Fruit fly (Drosophila melanogaster) whole organism, embryonic: Measurements from ENCODE around the gene Acp32CD.

ENCODE experiments used
- B-H1 ChIP-seq: fragments of 200-800 bp; sonication (Bioruptor generic); IDR thresholded peaks from 3 replicates; pipeline ENCODE4 v1.3.6; 2022; ENCODE audit warnings: missing biosample characterization, missing genetic modification characterization
- Bteb2 ChIP-seq: fragments of 200-800 bp; sonication (Bioruptor generic); optimal IDR thresholded peaks from 2 replicates; lab custom pipeline; 2016; ENCODE audit warnings: missing biosample characterization, missing genetic modification characterization
- CG10209 ChIP-seq: fragments of 200-800 bp; sonication (Bioruptor generic); optimal IDR thresholded peaks from 3 replicates; lab custom pipeline; 2017; ENCODE audit warnings: missing biosample characterization, mild to moderate bottlenecking, missing genetic modification characterization, missing genetic modification reagents
- CG12659 ChIP-seq: fragments of 200-800 bp; sonication (Bioruptor generic); optimal IDR thresholded peaks from 3 replicates; lab custom pipeline; 2017; ENCODE audit warnings: mild to moderate bottlenecking, missing biosample characterization, missing genetic modification reagents, missing genetic modification characterization
- CG14860 ChIP-seq: fragments of 200-800 bp; sonication (Bioruptor generic); IDR thresholded peaks from 3 replicates; pipeline ENCODE4 v1.3.6; 2022; ENCODE audit warnings: missing biosample characterization, missing genetic modification characterization; ENCODE audit not compliant: partially characterized antibody
- CG15011 ChIP-seq: fragments of 200-800 bp; sonication (Bioruptor generic); optimal IDR thresholded peaks from 3 replicates; lab custom pipeline; 2018; ENCODE audit warnings: missing biosample characterization, mild to moderate bottlenecking, missing genetic modification characterization
- CG1529 ChIP-seq: fragments of 200-800 bp; sonication (Bioruptor generic); optimal IDR thresholded peaks from 3 replicates; lab custom pipeline; 2018; ENCODE audit warnings: missing biosample characterization, missing genetic modification characterization
- CG15479 ChIP-seq: fragments of 200-800 bp; sonication (Bioruptor generic); optimal IDR thresholded peaks from 3 replicates; lab custom pipeline; 2019; ENCODE audit warnings: missing biosample characterization, mild to moderate bottlenecking, missing genetic modification characterization, moderate library complexity
- CG16779 ChIP-seq: fragments of 200-800 bp; sonication (Bioruptor generic); IDR thresholded peaks from 2 replicates; pipeline ENCODE4 v1.3.6; 2022; ENCODE audit warnings: missing biosample characterization, missing genetic modification characterization
- CG18011 ChIP-seq: fragments of 200-800 bp; sonication (Bioruptor generic); optimal IDR thresholded peaks from 2 replicates; lab custom pipeline; 2017; ENCODE audit warnings: missing biosample characterization, missing genetic modification characterization, mild to moderate bottlenecking, moderate library complexity, missing genotype
- CG18764 ChIP-seq: fragments of 200-800 bp; sonication (Bioruptor generic); optimal IDR thresholded peaks from 3 replicates; lab custom pipeline; 2016; ENCODE audit warnings: missing biosample characterization, missing genetic modification characterization
- CG2129 ChIP-seq: fragments of 200-800 bp; sonication (Bioruptor generic); IDR thresholded peaks from 2 replicates; pipeline ENCODE4 v1.3.6; 2022; ENCODE audit warnings: missing biosample characterization, missing genetic modification characterization; ENCODE audit not compliant: partially characterized antibody
- CG2678 ChIP-seq: fragments of 200-800 bp; sonication (Bioruptor generic); optimal IDR thresholded peaks from 3 replicates; lab custom pipeline; 2019; ENCODE audit warnings: missing biosample characterization, mild to moderate bottlenecking, missing genetic modification characterization, moderate library complexity
- CG2875 ChIP-seq: fragments of 200-800 bp; sonication (Bioruptor generic); optimal IDR thresholded peaks from 2 replicates; lab custom pipeline; 2017; ENCODE audit warnings: missing biosample characterization, mild to moderate bottlenecking, missing genetic modification characterization, missing genetic modification reagents
- CG30431 ChIP-seq: fragments of 200-800 bp; sonication (Bioruptor generic); optimal IDR thresholded peaks from 2 replicates; lab custom pipeline; 2017; ENCODE audit warnings: missing biosample characterization, missing genetic modification characterization
- CG32767 ChIP-seq: fragments of 200-800 bp; sonication (Bioruptor generic); IDR thresholded peaks from 2 replicates; pipeline ENCODE4 v1.3.6; 2022; ENCODE audit warnings: missing biosample characterization, missing genetic modification characterization
- CG34422 ChIP-seq: fragments of 200-800 bp; sonication (Bioruptor generic); IDR thresholded peaks from 3 replicates; pipeline ENCODE4 v1.3.6; 2022; ENCODE audit warnings: missing biosample characterization, missing genetic modification characterization
- CG42726 ChIP-seq: fragments of 200-800 bp; sonication (Bioruptor generic); IDR thresholded peaks from 2 replicates; pipeline ENCODE4 v1.3.6; 2022; ENCODE audit warnings: missing biosample characterization, missing genetic modification characterization; ENCODE audit not compliant: partially characterized antibody
- CG7928 ChIP-seq: fragments of 200-800 bp; sonication (Bioruptor generic); optimal IDR thresholded peaks from 2 replicates; lab custom pipeline; 2017; ENCODE audit warnings: missing biosample characterization, mild to moderate bottlenecking, missing genetic modification characterization
- CG8281 ChIP-seq: fragments of 200-800 bp; sonication (Bioruptor generic); optimal IDR thresholded peaks from 2 replicates; lab custom pipeline; 2018; ENCODE audit warnings: missing biosample characterization, mild to moderate bottlenecking, missing genetic modification characterization, moderate library complexity
- CG8359 ChIP-seq: fragments of 200-800 bp; sonication (Bioruptor generic); optimal IDR thresholded peaks from 2 replicates; lab custom pipeline; 2017; ENCODE audit warnings: missing biosample characterization, mild to moderate bottlenecking, missing genetic modification characterization, borderline replicate concordance
- Chrac-16 ChIP-seq: fragments of 200-800 bp; sonication (Bioruptor generic); optimal IDR thresholded peaks from 3 replicates; lab custom pipeline; 2016; ENCODE audit warnings: missing biosample characterization, missing genetic modification characterization
- Dip2 ChIP-seq: fragments of 200-800 bp; sonication (Bioruptor generic); IDR thresholded peaks from 2 replicates; pipeline ENCODE4 v1.3.6; 2022; ENCODE audit warnings: missing biosample characterization, missing genetic modification characterization
- Mad ChIP-seq: fragments of 200-800 bp; sonication (Bioruptor generic); optimal IDR thresholded peaks from 2 replicates; lab custom pipeline; 2016; ENCODE audit warnings: missing biosample characterization, missing genetic modification characterization
- Mes4 ChIP-seq: fragments of 200-800 bp; sonication (Bioruptor generic); optimal IDR thresholded peaks from 2 replicates; lab custom pipeline; 2016; ENCODE audit warnings: missing biosample characterization, missing genetic modification characterization
- Nf-YB ChIP-seq: fragments of 200-800 bp; sonication (Bioruptor generic); optimal IDR thresholded peaks from 3 replicates; lab custom pipeline; 2019; ENCODE audit warnings: missing biosample characterization, mild to moderate bottlenecking, missing genetic modification characterization, moderate library complexity
- NfI ChIP-seq: fragments of 200-800 bp; sonication (Bioruptor generic); optimal IDR thresholded peaks from 3 replicates; lab custom pipeline; 2018; ENCODE audit warnings: missing biosample characterization, mild to moderate bottlenecking, missing genetic modification characterization, moderate library complexity
- Ravus ChIP-seq: fragments of 200-800 bp; sonication (Bioruptor generic); IDR thresholded peaks from 2 replicates; pipeline ENCODE4 v1.3.6; 2022; ENCODE audit warnings: missing biosample characterization, missing genetic modification characterization
- Rx ChIP-seq: fragments of 200-800 bp; sonication (Bioruptor generic); IDR thresholded peaks from 2 replicates; pipeline ENCODE4 v1.3.6; 2022; ENCODE audit warnings: missing biosample characterization, missing genetic modification characterization
- Side ChIP-seq: fragments of 200-800 bp; sonication (Bioruptor generic); optimal IDR thresholded peaks from 2 replicates; lab custom pipeline; 2016; ENCODE audit warnings: missing biosample characterization, missing genetic modification characterization
- bbx ChIP-seq: fragments of 200-800 bp; sonication (Bioruptor generic); IDR thresholded peaks from 2 replicates; pipeline ENCODE4 v1.3.6; 2022; ENCODE audit warnings: missing biosample characterization, missing genetic modification characterization; ENCODE audit not compliant: partially characterized antibody
- bigmax ChIP-seq: fragments of 200-800 bp; sonication (Bioruptor generic); optimal IDR thresholded peaks from 2 replicates; lab custom pipeline; 2018; ENCODE audit warnings: missing biosample characterization, mild to moderate bottlenecking, missing genetic modification characterization
- bowl ChIP-seq: fragments of 200-800 bp; sonication (Bioruptor generic); IDR thresholded peaks from 2 replicates; pipeline ENCODE4 v1.3.6; 2022; ENCODE audit warnings: missing biosample characterization, missing genetic modification characterization
- chm ChIP-seq: fragments of 200-800 bp; sonication (Bioruptor generic); IDR thresholded peaks from 2 replicates; pipeline ENCODE4 v1.3.6; 2022; ENCODE audit warnings: missing biosample characterization, missing genetic modification characterization
- crol ChIP-seq: fragments of 200-800 bp; sonication (Bioruptor generic); IDR thresholded peaks from 2 replicates; pipeline ENCODE4 v1.3.6; 2022; ENCODE audit warnings: missing biosample characterization, missing genetic modification characterization
- dati ChIP-seq: fragments of 200-800 bp; sonication (Bioruptor generic); IDR thresholded peaks from 2 replicates; pipeline ENCODE4 v1.3.6; 2022; ENCODE audit warnings: missing biosample characterization, missing genetic modification characterization
- fd102C ChIP-seq: fragments of 200-800 bp; sonication (Bioruptor generic); optimal IDR thresholded peaks from 2 replicates; lab custom pipeline; 2018; ENCODE audit warnings: missing biosample characterization, mild to moderate bottlenecking, missing genetic modification characterization, moderate library complexity
- fd64A ChIP-seq: fragments of 200-800 bp; sonication (Bioruptor generic); optimal IDR thresholded peaks from 3 replicates; lab custom pipeline; 2018; ENCODE audit warnings: missing biosample characterization, mild to moderate bottlenecking, missing genetic modification characterization
- fd96Cb ChIP-seq: fragments of 200-800 bp; sonication (Bioruptor generic); optimal IDR thresholded peaks from 2 replicates; lab custom pipeline; 2018; ENCODE audit warnings: missing biosample characterization, mild to moderate bottlenecking, missing genetic modification characterization, moderate library complexity
- gsb ChIP-seq: fragments of 200-800 bp; sonication (Bioruptor generic); IDR thresholded peaks from 2 replicates; pipeline ENCODE4 v1.3.6; 2022; ENCODE audit warnings: missing biosample characterization, missing genetic modification characterization
- hth ChIP-seq: fragments of >200 bp; optimal IDR thresholded peaks from 2 replicates; lab custom pipeline; 2017; ENCODE audit warnings: inconsistent platforms
- knrl ChIP-seq: fragments of 200-800 bp; sonication (Bioruptor generic); IDR thresholded peaks from 3 replicates; pipeline ENCODE4 v1.3.6; 2022; ENCODE audit warnings: missing biosample characterization, missing genetic modification characterization; ENCODE audit not compliant: partially characterized antibody
- lilli ChIP-seq: fragments of 200-800 bp; sonication (Bioruptor generic); optimal IDR thresholded peaks from 3 replicates; lab custom pipeline; 2016; ENCODE audit warnings: missing biosample characterization, missing genetic modification characterization
- otp ChIP-seq: fragments of 200-800 bp; sonication (Bioruptor generic); IDR thresholded peaks from 3 replicates; pipeline ENCODE4, ENCODE4 v1.3.6; 2022; ENCODE audit warnings: missing biosample characterization, missing genetic modification characterization
- pros ChIP-seq: fragments of 200-800 bp; sonication (Bioruptor generic); optimal IDR thresholded peaks from 3 replicates; lab custom pipeline; 2019; ENCODE audit warnings: missing biosample characterization, mild to moderate bottlenecking, missing genetic modification characterization, moderate library complexity
- pzg ChIP-seq: fragments of 200-800 bp; sonication (Bioruptor generic); optimal IDR thresholded peaks from 3 replicates; lab custom pipeline; 2018; ENCODE audit warnings: missing biosample characterization, mild to moderate bottlenecking, missing genetic modification characterization, moderate library complexity
- salm ChIP-seq: fragments of 200-800 bp; sonication (Bioruptor generic); optimal IDR thresholded peaks from 2 replicates; lab custom pipeline; 2018; ENCODE audit warnings: missing biosample characterization, mild to moderate bottlenecking, missing genetic modification characterization
- z ChIP-seq: fragments of 200-800 bp; sonication (Bioruptor generic); IDR thresholded peaks from 3 replicates; pipeline ENCODE4 v1.3.6; 2022; ENCODE audit warnings: missing biosample characterization, missing genetic modification characterization
- zen2 ChIP-seq: fragments of 200-800 bp; sonication (Bioruptor generic); IDR thresholded peaks from 3 replicates; pipeline ENCODE4 v1.3.6; 2022; ENCODE audit warnings: missing biosample characterization, missing genetic modification characterization; ENCODE audit not compliant: partially characterized antibody

Acp32CD gene

DNA sequence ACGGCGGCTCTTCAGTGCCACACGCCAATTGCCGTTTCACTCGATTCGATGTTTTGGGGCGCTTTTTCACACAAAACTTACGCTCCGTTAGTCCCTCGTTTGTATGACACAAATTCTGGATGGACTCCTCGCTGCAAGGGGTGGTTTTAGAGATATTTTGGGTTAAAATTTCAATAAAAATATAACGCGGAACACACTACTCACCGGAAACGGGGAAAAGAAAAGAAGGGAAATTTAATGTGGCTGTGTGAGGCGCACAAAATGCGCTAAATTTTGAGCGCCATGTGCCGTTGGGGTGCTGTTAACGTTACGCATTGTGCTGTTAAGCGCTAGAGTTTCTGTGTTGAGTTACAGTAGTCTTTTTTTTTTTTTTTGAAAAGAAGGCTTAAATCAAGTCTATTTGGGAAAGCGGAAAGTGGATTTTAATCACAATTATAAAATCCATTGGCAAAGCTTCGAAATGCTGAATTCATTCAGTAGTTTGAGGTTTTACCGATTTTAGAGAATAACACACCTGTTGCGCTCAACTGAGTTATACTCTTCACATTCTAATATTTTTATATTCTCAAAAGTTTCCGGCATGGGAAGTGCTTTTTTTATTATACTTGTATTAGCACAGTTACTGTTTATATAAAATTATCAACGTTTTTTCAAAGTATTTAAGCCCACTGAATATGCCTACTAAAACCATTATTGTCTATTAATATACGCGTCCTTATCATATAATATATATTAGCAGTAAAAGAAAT lies 11.3 kb upstream of the Acp32CD start, which contains the start of gene RpL9 (continued):
- peak; percentile 64; the same call in 1 of the 2 replicates for TF ChIP-seq bowl (GFP tag; lab: Robert Waterston, UW)
- peak; percentile 68 for TF ChIP-seq Mes4 (GFP tag; lab: Kevin White, UChicago)
- TF ChIP-seq CG8281: peak; percentile 50
- no peak for TF ChIP-seq fd64A (GFP tag; lab: Kevin White, UChicago)
- TF ChIP-seq gsb (GFP tag; lab: Robert Waterston, UW): peak; percentile 46; the same call in 1 of the 2 replicates
- TF ChIP-seq CG32767 (GFP tag; lab: Robert Waterston, UW): no peak
- peak; percentile 45 for TF ChIP-seq lilli (GFP tag; lab: Kevin White, UChicago)
- TF ChIP-seq salm (tag; lab: Kevin White, UChicago): peak; percentile 73
- no peak for TF ChIP-seq CG2678 (tag; lab: Kevin White, UChicago)
- TF ChIP-seq fd102C (GFP tag; lab: Kevin White, UChicago): peak; percentile 33
- TF ChIP-seq crol (GFP tag; lab: Robert Waterston, UW): no peak
- TF ChIP-seq bigmax (GFP tag; lab: Kevin White, UChicago): peak; percentile 68
- TF ChIP-seq bbx: no peak
- TF ChIP-seq CG30431: no peak
- TF ChIP-seq CG18764 (GFP tag; lab: Kevin White, UChicago): peak; percentile 34
- peak; percentile 83 for TF ChIP-seq CG12659 (GFP tag; lab: Kevin White, UChicago)
- TF ChIP-seq CG8359 (GFP tag; lab: Kevin White, UChicago): peak; percentile 63
- TF ChIP-seq Nf-YB (GFP tag; lab: Kevin White, UChicago): no peak
- TF ChIP-seq Rx (GFP tag; lab: Robert Waterston, UW): no peak
- TF ChIP-seq CG7928 (GFP tag; lab: Kevin White, UChicago): peak; percentile 15
- peak; percentile 49 for TF ChIP-seq Bteb2 (GFP tag; lab: Kevin White, UChicago)
- peak; percentile 51 for TF ChIP-seq pzg (GFP tag; lab: Kevin White, UChicago)
- 0 out of 2 replicates have a peak, but pooled peaks have one; percentile 35 for TF ChIP-seq dati
- TF ChIP-seq pros (GFP tag; lab: Kevin White, UChicago): no peak
- peak; percentile 82 for TF ChIP-seq Side (GFP tag; lab: Kevin White, UChicago)
- TF ChIP-seq fd96Cb (tag; lab: Kevin White, UChicago): no peak
- TF ChIP-seq NfI (GFP tag; lab: Kevin White, UChicago): no peak
- peak; percentile 92 for TF ChIP-seq otp (GFP tag; lab: Robert Waterston, UW)
- TF ChIP-seq Ravus (GFP tag; lab: Robert Waterston, UW): no peak
- no peak for TF ChIP-seq chm (GFP tag; lab: Robert Waterston, UW)
- peak; percentile 71 for TF ChIP-seq CG18011 (GFP tag; lab: Kevin White, UChicago)
- TF ChIP-seq Dip2 (GFP tag; lab: Robert Waterston, UW): no peak
- TF ChIP-seq hth: no peak
- TF ChIP-seq B-H1 (GFP tag; lab: Robert Waterston, UW): peak; percentile 23; the same call in 1 of the 3 replicates
- no peak for TF ChIP-seq zen2
- TF ChIP-seq Mad: peak; percentile 50
- no peak for TF ChIP-seq CG14860 (GFP tag; lab: Robert Waterston, UW)
- no peak for TF ChIP-seq CG10209 (GFP tag; lab: Kevin White, UChicago)
- TF ChIP-seq CG1529 (GFP tag; lab: Kevin White, UChicago): peak; percentile 69
- no peak for TF ChIP-seq knrl
- peak; percentile 10 for TF ChIP-seq Chrac-16 (GFP tag; lab: Kevin White, UChicago)
- TF ChIP-seq z (GFP tag; lab: Robert Waterston, UW): no peak
- TF ChIP-seq CG42726 (GFP tag; lab: Robert Waterston, UW): no peak
- peak; percentile 83 for TF ChIP-seq CG34422
- peak; percentile 73 for TF ChIP-seq CG2875 (GFP tag; lab: Kevin White, UChicago)
- peak; percentile 74 for TF ChIP-seq CG15011 (GFP tag; lab: Kevin White, UChicago)
- TF ChIP-seq CG2129 (GFP tag; lab: Robert Waterston, UW): no peak
- TF ChIP-seq CG16779 (GFP tag; lab: Robert Waterston, UW): peak; percentile 75
- TF ChIP-seq CG15479 (GFP tag; lab: Kevin White, UChicago): no peak
